Fruit fly (Drosophila melanogaster) whole organism, pupa: Measurements from ENCODE around the gene Pvf3.

Experiments
- CG10348 ChIP-seq: fragments of 200-800 bp; sonication (Bioruptor generic); IDR thresholded peaks from 2 replicates; pipeline ENCODE4 v1.3.6; 2022; ENCODE audit warnings: missing biosample characterization, missing genetic modification characterization
- CG12605 ChIP-seq: fragments of 200-800 bp; sonication (Bioruptor generic); IDR thresholded peaks from 2 replicates; pipeline ENCODE4 v1.3.6; 2022; ENCODE audit warnings: missing biosample characterization, missing genetic modification characterization
- CG13204 ChIP-seq: fragments of 200-800 bp; sonication (Bioruptor generic); optimal IDR thresholded peaks from 2 replicates; lab custom pipeline; 2018; ENCODE audit warnings: missing biosample characterization, mild to moderate bottlenecking, missing genetic modification characterization, moderate library complexity
- CG14655 ChIP-seq: fragments of 200-800 bp; sonication (Bioruptor generic); optimal IDR thresholded peaks from 3 replicates; lab custom pipeline; 2017; ENCODE audit warnings: mild to moderate bottlenecking, missing biosample characterization, missing genetic modification reagents, missing genetic modification characterization
- CG34367 ChIP-seq: fragments of 200-800 bp; sonication (Bioruptor generic); optimal IDR thresholded peaks from 2 replicates; lab custom pipeline; 2018; ENCODE audit warnings: missing biosample characterization, mild to moderate bottlenecking, missing genetic modification characterization
- CG4496 ChIP-seq: fragments of 200-800 bp; sonication (Bioruptor generic); IDR thresholded peaks from 3 replicates; pipeline ENCODE4 v1.3.6; 2022; ENCODE audit warnings: missing biosample characterization, missing genetic modification characterization
- CG8301 ChIP-seq: fragments of 200-800 bp; sonication (Bioruptor generic); optimal IDR thresholded peaks from 2 replicates; lab custom pipeline; 2018; ENCODE audit warnings: missing biosample characterization, mild to moderate bottlenecking, missing genetic modification characterization
- CG9948 ChIP-seq: fragments of 200-800 bp; sonication (Bioruptor generic); optimal IDR thresholded peaks from 2 replicates; lab custom pipeline; 2018; ENCODE audit warnings: missing biosample characterization, mild to moderate bottlenecking, missing genetic modification characterization, moderate library complexity
- D1 ChIP-seq: fragments of 200-800 bp; sonication (Bioruptor generic); optimal IDR thresholded peaks from 2 replicates; lab custom pipeline; 2018; ENCODE audit warnings: missing biosample characterization, mild to moderate bottlenecking, missing genetic modification characterization, moderate library complexity
- EcR ChIP-seq: fragments of 200-800 bp; sonication (Bioruptor generic); optimal IDR thresholded peaks from 3 replicates; lab custom pipeline; 2019; ENCODE audit warnings: missing biosample characterization, missing genetic modification characterization, mild to moderate bottlenecking, moderate library complexity, missing genetic modification reagents
- Ets98B ChIP-seq: fragments of 200-800 bp; sonication (Bioruptor generic); IDR thresholded peaks from 2 replicates; pipeline ENCODE4 v1.3.6; 2022; ENCODE audit warnings: missing biosample characterization, missing genetic modification characterization
- fd96Ca ChIP-seq: fragments of 200-800 bp; sonication (Bioruptor generic); IDR thresholded peaks from 3 replicates; pipeline ENCODE4 v1.3.6; 2022; ENCODE audit warnings: missing biosample characterization, missing genetic modification characterization
- gl ChIP-seq: fragments of 200-800 bp; sonication (Bioruptor generic); optimal IDR thresholded peaks from 2 replicates; lab custom pipeline; 2018; ENCODE audit warnings: missing biosample characterization, mild to moderate bottlenecking, missing genetic modification characterization
- rn ChIP-seq: fragments of 200-800 bp; sonication (Bioruptor generic); IDR thresholded peaks from 2 replicates; pipeline ENCODE4 v1.3.6; 2022; ENCODE audit warnings: missing biosample characterization, missing genetic modification characterization

DNA sequence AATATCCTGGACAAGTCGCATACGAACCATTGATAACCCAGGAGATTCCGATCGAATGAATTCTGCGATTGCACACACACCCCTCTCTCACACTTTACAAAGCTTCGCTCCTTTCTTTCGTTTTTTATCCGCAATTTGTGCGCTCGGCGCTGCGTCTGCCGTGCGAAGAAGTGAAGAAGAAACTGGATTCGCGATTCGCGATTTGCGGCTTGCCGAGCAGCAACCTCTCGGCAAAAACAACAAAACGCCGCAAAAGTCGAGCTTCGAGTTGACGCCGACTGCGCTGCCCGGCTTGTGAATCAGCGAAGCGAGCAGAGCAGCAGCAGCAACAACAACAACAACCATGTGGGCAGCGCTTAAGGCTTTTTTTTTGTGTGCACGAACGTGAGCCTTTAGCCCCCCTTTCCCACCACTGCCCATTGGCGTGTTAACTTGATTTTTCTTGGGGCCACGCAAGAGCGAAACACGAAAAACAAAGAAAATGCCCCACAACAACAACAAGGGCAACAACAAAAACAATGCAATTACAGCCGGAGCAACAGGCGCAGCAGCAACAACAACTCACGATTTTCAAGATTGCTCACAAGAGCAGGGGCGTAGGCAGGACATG lies 30.5 kb upstream of the Pvf3 start:
- TF ChIP-seq Ets98B (GFP tag; lab: Robert Waterston, UW), result peak; percentile 3; the same call in 1 of the 2 replicates
- TF ChIP-seq fd96Ca (GFP tag; lab: Robert Waterston, UW), result no peak
- no peak for TF ChIP-seq EcR
- TF ChIP-seq CG4496 (GFP tag; lab: Robert Waterston, UW), result peak; percentile 100
- TF ChIP-seq gl (tag; lab: Kevin White, UChicago), result no peak
- TF ChIP-seq rn, result no peak
- TF ChIP-seq CG12605, result no peak
- no peak for TF ChIP-seq CG9948 (tag; lab: Kevin White, UChicago)
- TF ChIP-seq D1, result no peak
- no peak for TF ChIP-seq CG10348 (GFP tag; lab: Robert Waterston, UW)
- TF ChIP-seq CG34367 (tag; lab: Kevin White, UChicago), result no peak
- TF ChIP-seq CG8301, result no peak
- TF ChIP-seq CG14655 (GFP tag; lab: Kevin White, UChicago), result no peak
- TF ChIP-seq CG13204 (GFP tag; lab: Kevin White, UChicago), result no peak
